Worm (Caenorhabditis elegans): ENCODE results near the gene ZK721.3.

The ZK721.3 gene

DNA sequence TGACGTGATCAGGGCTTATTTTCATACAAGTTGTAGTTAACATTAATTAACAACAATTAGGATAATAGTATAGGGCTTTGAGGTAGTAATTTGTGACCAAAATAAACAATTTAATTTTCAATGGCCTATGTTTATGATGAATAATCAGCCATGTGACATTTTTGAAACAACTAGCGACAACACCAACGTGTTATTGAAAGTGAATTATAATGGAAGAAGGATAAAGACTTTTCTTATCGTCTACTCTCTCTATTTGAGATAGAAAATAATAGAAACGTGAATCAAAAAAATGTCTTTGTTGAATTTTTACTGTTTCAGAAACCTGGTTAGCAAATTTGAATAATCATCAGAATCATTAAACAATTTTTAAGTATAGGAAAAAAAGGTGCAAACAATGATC lies 46.5 kb upstream of the ZK721.3 start:
- TF ChIP-seq gmeb-2 (tag; optimal IDR thresholded peaks at IDR 0.05) = no peak
- TF ChIP-seq che-1 (tag; optimal IDR thresholded peaks at IDR 0.05) = no peak
- no peak for TF ChIP-seq pha-4 (tag; optimal IDR thresholded peaks at IDR 0.05)
- TF ChIP-seq lin-11 (tag; optimal IDR thresholded peaks at IDR 0.05) = no peak
- no peak for TF ChIP-seq ceh-18 (tag; optimal IDR thresholded peaks at IDR 0.05)
- TF ChIP-seq T23F11.4 (GFP tag; optimal IDR thresholded peaks at IDR 0.05) = no peak
- TF ChIP-seq nhr-232 (tag; optimal IDR thresholded peaks at IDR 0.05) = no peak
- no peak for TF ChIP-seq Y22D7AL.16 (tag; optimal IDR thresholded peaks at IDR 0.05)
- TF ChIP-seq ceh-9 (tag; optimal IDR thresholded peaks at IDR 0.05) = no peak
- TF ChIP-seq sox-2 (GFP tag; IDR thresholded peaks at IDR 0.05) = no peak
- no peak for TF ChIP-seq hlh-6 (tag; optimal IDR thresholded peaks at IDR 0.05)
- no peak for TF ChIP-seq unc-3 (GFP tag; conservative IDR thresholded peaks at IDR 0.05)
- no peak for TF ChIP-seq unc-3 (tag; optimal IDR thresholded peaks at IDR 0.05)
- TF ChIP-seq ceh-2 (tag; optimal IDR thresholded peaks at IDR 0.05) = no peak
- no peak for TF ChIP-seq unc-55 (GFP tag; optimal IDR thresholded peaks at IDR 0.05)
- TF ChIP-seq unc-42 (tag; optimal IDR thresholded peaks at IDR 0.05) = no peak
- TF ChIP-seq ceh-19 (GFP tag; optimal IDR thresholded peaks at IDR 0.05) = no peak

DNA sequence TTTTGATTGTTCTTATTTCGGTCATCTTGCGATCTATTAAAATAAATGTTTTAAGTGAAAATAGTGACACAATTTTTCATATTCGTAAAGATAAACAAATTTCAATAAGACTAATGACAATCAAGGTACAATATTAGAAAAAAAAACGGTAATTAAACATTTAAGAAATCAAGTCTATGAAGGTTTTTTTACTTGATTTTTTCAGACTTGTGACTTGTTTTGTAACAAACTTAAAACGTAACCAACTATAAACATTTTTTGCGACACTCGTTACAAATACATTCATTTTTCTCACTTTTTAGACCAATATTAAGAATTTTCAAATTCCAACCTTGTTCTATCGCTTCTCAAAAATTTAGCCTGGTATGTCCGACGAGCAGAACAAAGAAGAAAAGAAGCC lies 45.0 kb upstream of the ZK721.3 start, which contains the start of gene M02D8.2:
Gene M02D8.2, plus strand, starts transcription at position 301 of the 400 bp plus-strand sequence.
- TF ChIP-seq fax-1 (tag; optimal IDR thresholded peaks at IDR 0.05) (no peak), lim-6 (tag; optimal IDR thresholded peaks at IDR 0.05) (no peak), nfya-1 (tag; optimal IDR thresholded peaks at IDR 0.05) (no peak), pqm-1 (tag; optimal IDR thresholded peaks at IDR 0.05) (no peak), hlh-30 (tag; optimal IDR thresholded peaks at IDR 0.05; ENCODE audit: insufficient read depth) (no peak), dve-1 (tag; optimal IDR thresholded peaks at IDR 0.05) (no peak), ceh-31 (tag; optimal IDR thresholded peaks at IDR 0.05) (no peak), unc-55 (GFP tag; optimal IDR thresholded peaks at IDR 0.05) (no peak), sox-4 (tag; optimal IDR thresholded peaks at IDR 0.05) (no peak), ets-4 (tag; optimal IDR thresholded peaks at IDR 0.05) (no peak), syd-9 (tag; optimal IDR thresholded peaks at IDR 0.05) (no peak), ceh-48 (tag; optimal IDR thresholded peaks at IDR 0.05) (no peak), ref-2 (tag; optimal IDR thresholded peaks at IDR 0.05) (no peak), npax-4 (tag; optimal IDR thresholded peaks at IDR 0.05) (no peak), nhr-11 (tag; optimal IDR thresholded peaks at IDR 0.05) (no peak), madf-2 (tag; optimal IDR thresholded peaks at IDR 0.05) (no peak)

DNA sequence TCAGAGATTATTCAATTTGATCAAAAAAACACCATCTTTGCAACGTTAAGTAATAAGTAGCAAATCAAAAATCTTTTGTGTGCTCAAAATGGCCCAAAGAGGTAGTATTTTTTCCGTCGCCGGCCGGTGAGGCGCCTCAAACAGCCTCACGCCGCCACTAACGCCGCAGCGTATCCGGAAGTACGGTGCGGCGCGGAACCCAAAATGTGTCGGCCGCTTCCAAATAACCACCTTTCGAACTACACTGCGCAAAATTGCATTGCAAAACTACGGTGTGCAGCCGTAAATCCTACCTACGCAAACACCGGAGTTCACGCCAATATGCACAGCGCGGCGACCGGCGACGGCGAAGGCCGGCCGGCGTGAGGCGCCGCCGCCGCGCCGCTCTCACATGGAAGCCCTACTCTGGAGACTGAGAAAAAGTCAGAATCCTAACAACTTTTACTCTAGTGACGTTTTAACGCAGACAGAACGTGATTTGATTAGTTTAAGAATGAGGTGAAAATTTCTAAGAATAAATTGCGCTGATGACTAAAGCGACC lies 42.6 kb upstream of the ZK721.3 start:
- TF ChIP-seq sdc-2 (tag; optimal IDR thresholded peaks at IDR 0.05) (peak; percentile 2), lim-6 (tag; optimal IDR thresholded peaks at IDR 0.05) (no peak), Y22D7AL.16 (tag; optimal IDR thresholded peaks at IDR 0.05) (no peak)

DNA sequence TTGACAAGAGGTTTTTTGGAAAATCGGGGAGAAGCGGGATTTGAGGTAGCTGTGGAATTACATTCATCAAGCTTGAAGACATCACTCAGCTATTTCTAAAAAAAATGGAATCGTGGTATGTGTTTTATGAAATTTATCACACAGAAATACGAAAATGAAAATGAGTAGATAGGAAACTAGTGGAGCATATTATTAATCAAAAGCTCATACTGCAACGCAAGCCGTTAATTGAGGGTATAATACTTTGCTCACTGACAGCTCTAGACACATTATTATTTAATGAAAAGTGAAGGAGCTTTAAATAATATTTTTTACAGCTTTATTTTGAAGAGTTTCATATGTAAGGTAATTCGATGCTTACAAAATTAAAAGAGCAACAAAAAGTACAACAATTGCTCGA lies 41.4 kb upstream of the ZK721.3 start, which contains the start of gene M02D8.7:
Gene M02D8.7, minus strand, starts transcription at position 101 of the 400 bp plus-strand sequence.
- TF ChIP-seq K02D7.2 (tag; optimal IDR thresholded peaks at IDR 0.05) (no peak), ceh-9 (tag; optimal IDR thresholded peaks at IDR 0.05) (no peak), lim-6 (tag; optimal IDR thresholded peaks at IDR 0.05) (no peak), madf-2 (tag; optimal IDR thresholded peaks at IDR 0.05) (no peak), unc-86 (tag; optimal IDR thresholded peaks at IDR 0.05) (no peak), fkh-6 (tag; optimal IDR thresholded peaks at IDR 0.05) (no peak), ttx-3 (tag; optimal IDR thresholded peaks at IDR 0.05) (no peak)

Data from whole organism, late embryonic.